Fruit fly (Drosophila melanogaster) whole organism, adult: ENCODE results near the gene CG42792.

Experiments used
- CG11617 ChIP-seq: fragments of 200-800 bp; sonication (Bioruptor generic); optimal IDR thresholded peaks from 2 replicates; lab custom pipeline; 2017; ENCODE audit warnings: mild to moderate bottlenecking, missing biosample characterization, missing genetic modification reagents, missing genetic modification characterization
- CG7101 ChIP-seq: fragments of 200-800 bp; sonication (Bioruptor generic); optimal IDR thresholded peaks from 2 replicates; lab custom pipeline; 2018; ENCODE audit warnings: missing biosample characterization, mild to moderate bottlenecking, missing genetic modification characterization, moderate library complexity
- Crg-1 ChIP-seq: fragments of 200-800 bp; sonication (Bioruptor generic); optimal IDR thresholded peaks from 2 replicates; lab custom pipeline; 2016; ENCODE audit warnings: missing biosample characterization, missing genetic modification characterization
- cic ChIP-seq: fragments of 200-800 bp; sonication (Bioruptor generic); optimal IDR thresholded peaks from 2 replicates; lab custom pipeline; 2017; ENCODE audit warnings: missing biosample characterization, mild to moderate bottlenecking, missing genetic modification characterization, moderate library complexity
- cnc ChIP-seq, 2 experiments: fragments of >200 bp; optimal IDR thresholded peaks; 2 replicates each; lab custom pipeline; 2017
- kay ChIP-seq: fragments of 200-800 bp; sonication (Bioruptor generic); peaks from one replicate; lab custom pipeline; 2016; ENCODE audit warnings: missing biosample characterization, missing genetic modification characterization, borderline replicate concordance
- ovo ChIP-seq: fragments of 200-800 bp; sonication (Bioruptor generic); optimal IDR thresholded peaks from 2 replicates; lab custom pipeline; 2016; ENCODE audit warnings: missing biosample characterization, missing genetic modification characterization
- toe ChIP-seq: fragments of 200-800 bp; sonication (Bioruptor generic); optimal IDR thresholded peaks from 2 replicates; lab custom pipeline; 2016; ENCODE audit warnings: missing biosample characterization, missing genetic modification characterization

DNA sequence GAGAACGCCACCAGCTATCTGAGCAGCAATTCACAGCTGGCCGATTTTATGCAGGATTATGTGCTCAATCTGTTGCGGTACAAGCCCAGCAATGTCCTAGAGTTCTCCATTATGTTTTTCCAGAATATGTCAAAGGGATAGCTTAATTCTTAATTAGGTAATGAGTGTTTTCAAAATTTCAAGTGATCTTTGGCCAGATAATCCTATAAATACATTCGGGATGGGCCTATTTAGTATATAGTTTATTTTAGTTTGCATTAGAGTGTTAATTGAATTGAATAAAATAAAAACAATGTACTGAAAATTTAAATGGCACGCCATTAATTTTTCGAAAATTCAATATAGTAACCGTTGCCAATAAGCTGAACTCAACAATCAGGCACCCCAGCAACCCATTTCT is 11.4 kb downstream of the CG42792 start, which contains the start of gene Tektin-A:
- TF ChIP-seq ovo (GFP tag; lab: Kevin White, UChicago), result no peak
- no peak for TF ChIP-seq toe (GFP tag; lab: Kevin White, UChicago)
- no peak for TF ChIP-seq CG11617 (GFP tag; lab: Kevin White, UChicago)
- TF ChIP-seq kay, result no peak
- TF ChIP-seq cic (GFP tag; lab: Kevin White, UChicago), result no peak
- TF ChIP-seq Crg-1 (GFP tag; lab: Kevin White, UChicago), result no peak
- TF ChIP-seq cnc (optimal IDR thresholded peaks at IDR 0.05; lab: Kevin White, UChicago), result no peak
- TF ChIP-seq CG7101, result no peak
